Fruit fly (Drosophila melanogaster) whole organism, pupa: ENCODE measurements around the gene CG10096.

ENCODE experiments used
- CG10348 ChIP-seq: fragments of 200-800 bp; sonication (Bioruptor generic); IDR thresholded peaks from 2 replicates; pipeline ENCODE4 v1.3.6; 2022; ENCODE audit warnings: missing biosample characterization, missing genetic modification characterization
- CG13204 ChIP-seq: fragments of 200-800 bp; sonication (Bioruptor generic); optimal IDR thresholded peaks from 2 replicates; lab custom pipeline; 2018; ENCODE audit warnings: missing biosample characterization, mild to moderate bottlenecking, missing genetic modification characterization, moderate library complexity
- CG14655 ChIP-seq: fragments of 200-800 bp; sonication (Bioruptor generic); optimal IDR thresholded peaks from 3 replicates; lab custom pipeline; 2017; ENCODE audit warnings: mild to moderate bottlenecking, missing biosample characterization, missing genetic modification reagents, missing genetic modification characterization
- CG15710 ChIP-seq: fragments of 200-800 bp; sonication (Bioruptor generic); optimal IDR thresholded peaks from 2 replicates; lab custom pipeline; 2018; ENCODE audit warnings: missing biosample characterization, mild to moderate bottlenecking, missing genetic modification characterization, moderate library complexity
- CG17806 ChIP-seq: fragments of 200-800 bp; sonication (Bioruptor generic); optimal IDR thresholded peaks from 2 replicates; lab custom pipeline; 2018; ENCODE audit warnings: missing biosample characterization, mild to moderate bottlenecking, missing genetic modification characterization, moderate library complexity
- CG34367 ChIP-seq: fragments of 200-800 bp; sonication (Bioruptor generic); optimal IDR thresholded peaks from 2 replicates; lab custom pipeline; 2018; ENCODE audit warnings: missing biosample characterization, mild to moderate bottlenecking, missing genetic modification characterization
- CG8159 ChIP-seq: fragments of 200-800 bp; sonication (Bioruptor generic); optimal IDR thresholded peaks from 3 replicates; lab custom pipeline; 2018; ENCODE audit warnings: missing biosample characterization, mild to moderate bottlenecking, missing genetic modification characterization, moderate library complexity
- CG8301 ChIP-seq: fragments of 200-800 bp; sonication (Bioruptor generic); optimal IDR thresholded peaks from 2 replicates; lab custom pipeline; 2018; ENCODE audit warnings: missing biosample characterization, mild to moderate bottlenecking, missing genetic modification characterization
- CG9948 ChIP-seq: fragments of 200-800 bp; sonication (Bioruptor generic); optimal IDR thresholded peaks from 2 replicates; lab custom pipeline; 2018; ENCODE audit warnings: missing biosample characterization, mild to moderate bottlenecking, missing genetic modification characterization, moderate library complexity
- EcR ChIP-seq: fragments of 200-800 bp; sonication (Bioruptor generic); optimal IDR thresholded peaks from 3 replicates; lab custom pipeline; 2019; ENCODE audit warnings: missing biosample characterization, missing genetic modification characterization, mild to moderate bottlenecking, moderate library complexity, missing genetic modification reagents
- Pif1B ChIP-seq: fragments of 200-800 bp; sonication (Bioruptor generic); optimal IDR thresholded peaks from 3 replicates; lab custom pipeline; 2016; ENCODE audit warnings: missing biosample characterization, missing genetic modification characterization
- Snoo ChIP-seq: fragments of 200-800 bp; sonication (Bioruptor generic); optimal IDR thresholded peaks from 3 replicates; lab custom pipeline; 2017; ENCODE audit warnings: missing biosample characterization, mild to moderate bottlenecking, missing genetic modification characterization, inconsistent platforms
- fd96Ca ChIP-seq: fragments of 200-800 bp; sonication (Bioruptor generic); IDR thresholded peaks from 3 replicates; pipeline ENCODE4 v1.3.6; 2022; ENCODE audit warnings: missing biosample characterization, missing genetic modification characterization
- rn ChIP-seq: fragments of 200-800 bp; sonication (Bioruptor generic); IDR thresholded peaks from 2 replicates; pipeline ENCODE4 v1.3.6; 2022; ENCODE audit warnings: missing biosample characterization, missing genetic modification characterization

DNA sequence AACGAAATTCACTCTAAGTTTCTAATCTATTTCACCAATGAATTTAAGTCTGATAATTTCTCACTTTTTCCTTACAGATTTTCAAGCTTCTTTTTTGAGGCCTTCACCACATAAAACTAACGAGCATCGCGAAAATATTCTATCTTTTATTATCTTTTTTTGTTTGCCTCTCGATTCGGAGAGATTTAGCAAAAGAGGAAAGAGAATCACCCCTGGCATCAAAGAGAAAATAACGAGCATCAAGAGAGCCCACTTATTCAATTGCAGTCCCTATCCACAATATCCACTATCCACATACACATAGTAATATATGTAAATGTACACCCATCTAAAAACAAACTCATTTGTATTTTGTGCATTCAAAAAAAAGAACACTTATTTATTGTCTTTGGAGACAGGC lies 28.3 kb downstream of the CG10096 start, which contains the start of gene GstD9:
- TF ChIP-seq CG14655 (GFP tag; lab: Kevin White, UChicago): no peak
- no peak for TF ChIP-seq CG34367 (tag; lab: Kevin White, UChicago)
- no peak for TF ChIP-seq rn (GFP tag; lab: Robert Waterston, UW)
- TF ChIP-seq CG17806 (tag; lab: Kevin White, UChicago): no peak
- no peak for TF ChIP-seq EcR (GFP tag; lab: Kevin White, UChicago)
- TF ChIP-seq CG8301 (tag; lab: Kevin White, UChicago): no peak
- no peak for TF ChIP-seq CG10348 (GFP tag; lab: Robert Waterston, UW)
- no peak for TF ChIP-seq CG13204 (GFP tag; lab: Kevin White, UChicago)
- no peak for TF ChIP-seq fd96Ca (GFP tag; lab: Robert Waterston, UW)
- no peak for TF ChIP-seq CG8159 (tag; lab: Kevin White, UChicago)
- no peak for TF ChIP-seq CG9948
- no peak for TF ChIP-seq CG15710 (tag; lab: Kevin White, UChicago)
- no peak for TF ChIP-seq Snoo
- no peak for TF ChIP-seq Pif1B (GFP tag; lab: Kevin White, UChicago)
